Worm (Caenorhabditis elegans) whole organism, early embryonic: ENCODE results near the gene nhr-8.

Experiments used
- B0310.2 ChIP-seq: sonication (generic microtip); optimal IDR thresholded peaks from 2 replicates; lab custom pipeline; 2016; ENCODE audit warnings: mild to moderate bottlenecking, missing genetic modification characterization, missing compliant biosample characterization
- F13C5.2 ChIP-seq: sonication (generic microtip); optimal IDR thresholded peaks from 2 replicates; lab custom pipeline; 2017; ENCODE audit warnings: mild to moderate bottlenecking, missing genetic modification characterization, inconsistent platforms, missing compliant biosample characterization
- aly-1 ChIP-seq: sonication (generic microtip); optimal IDR thresholded peaks from 2 replicates; lab custom pipeline; 2016; ENCODE audit warnings: missing genetic modification characterization, missing compliant biosample characterization
- ama-1 ChIP-seq: fragments of 150-350 bp; optimal IDR thresholded peaks from 2 replicates; lab custom pipeline; 2014
- ceh-13 ChIP-seq: fragments of 200-800 bp; sonication (Bioruptor generic); optimal IDR thresholded peaks from 2 replicates; lab custom pipeline; 2018; ENCODE audit warnings: mild to moderate bottlenecking, missing genetic modification characterization, missing compliant biosample characterization
- ceh-36 ChIP-seq: sonication (generic microtip); optimal IDR thresholded peaks from 2 replicates; lab custom pipeline; 2016; ENCODE audit warnings: missing genetic modification characterization, inconsistent platforms, missing compliant biosample characterization
- ets-7 ChIP-seq: sonication (generic microtip); optimal IDR thresholded peaks from 2 replicates; lab custom pipeline; 2016; ENCODE audit warnings: missing genotype, missing genetic modification characterization, missing compliant biosample characterization
- flt-1 ChIP-seq: fragments of 200-800 bp; sonication (Bioruptor generic); IDR thresholded peaks from 2 replicates; pipeline ENCODE4 v1.3.6; 2022; ENCODE audit warnings: missing genetic modification characterization, missing compliant biosample characterization
- hmbx-1 ChIP-seq: sonication (generic microtip); optimal IDR thresholded peaks from 2 replicates; lab custom pipeline; 2016; ENCODE audit warnings: mild to moderate bottlenecking, missing genetic modification characterization, missing compliant biosample characterization
- hmg-4 ChIP-seq: fragments of 200-800 bp; sonication (Bioruptor generic); optimal IDR thresholded peaks from 2 replicates; lab custom pipeline; 2018; ENCODE audit warnings: mild to moderate bottlenecking, missing genetic modification characterization, missing compliant biosample characterization
- hnd-1 ChIP-seq: sonication (generic microtip); optimal IDR thresholded peaks from 2 replicates; lab custom pipeline; 2016; ENCODE audit warnings: missing genetic modification characterization, missing compliant biosample characterization
- pes-1 ChIP-seq: fragments of 200-800 bp; sonication (Bioruptor generic); IDR thresholded peaks from 2 replicates; pipeline ENCODE4 v1.3.6; 2022; ENCODE audit warnings: missing genetic modification reagents, missing genetic modification characterization, missing compliant biosample characterization
- scrt-1 ChIP-seq: fragments of 200-800 bp; sonication (Bioruptor generic); IDR thresholded peaks from 2 replicates; pipeline ENCODE4 v1.3.6; 2022; ENCODE audit warnings: missing genetic modification characterization, missing compliant biosample characterization
- sea-1 ChIP-seq: fragments of 200-800 bp; sonication (Bioruptor generic); conservative IDR thresholded peaks from 2 replicates; pipeline ENCODE4 v1.3.6; 2022; ENCODE audit warnings: missing genetic modification characterization, missing compliant biosample characterization
- tbx-11 ChIP-seq: fragments of 200-800 bp; sonication (Bioruptor generic); IDR thresholded peaks from 2 replicates; pipeline ENCODE4 v1.3.6; 2022; ENCODE audit warnings: missing genetic modification characterization, missing compliant biosample characterization
- tbx-37 ChIP-seq: fragments of 200-800 bp; sonication (Bioruptor generic); conservative IDR thresholded peaks from 2 replicates; pipeline ENCODE4 v1.3.6; 2022; ENCODE audit warnings: missing genetic modification reagents, missing genetic modification characterization, missing compliant biosample characterization
- tra-4 ChIP-seq: sonication (generic microtip); optimal IDR thresholded peaks from 2 replicates; lab custom pipeline; 2017; ENCODE audit warnings: missing genetic modification characterization, missing compliant biosample characterization

The nhr-8 gene

DNA sequence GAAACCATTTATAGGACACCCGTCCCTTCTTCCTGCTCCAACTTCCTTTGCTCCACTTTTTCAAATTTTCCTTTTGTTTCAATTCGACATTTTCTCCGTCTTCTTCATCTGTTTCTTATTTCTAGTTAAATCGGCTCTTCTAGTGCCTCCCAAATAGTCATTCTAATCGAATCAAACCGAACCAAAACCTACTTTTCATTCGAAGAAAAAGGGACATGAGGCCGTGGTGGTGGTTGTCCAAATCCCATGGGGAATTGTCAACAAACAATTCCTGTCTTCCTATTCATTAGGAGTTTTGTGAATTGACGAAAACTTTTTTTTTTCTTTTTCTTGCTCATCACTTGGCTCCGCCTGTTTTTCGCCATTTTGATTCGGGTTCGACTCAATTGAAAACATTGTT lies 25.8 kb downstream of the nhr-8 start:
- TF ChIP-seq ets-7 (tag; lab: Kevin White, UChicago), result no peak
- no peak for TF ChIP-seq tbx-11

DNA sequence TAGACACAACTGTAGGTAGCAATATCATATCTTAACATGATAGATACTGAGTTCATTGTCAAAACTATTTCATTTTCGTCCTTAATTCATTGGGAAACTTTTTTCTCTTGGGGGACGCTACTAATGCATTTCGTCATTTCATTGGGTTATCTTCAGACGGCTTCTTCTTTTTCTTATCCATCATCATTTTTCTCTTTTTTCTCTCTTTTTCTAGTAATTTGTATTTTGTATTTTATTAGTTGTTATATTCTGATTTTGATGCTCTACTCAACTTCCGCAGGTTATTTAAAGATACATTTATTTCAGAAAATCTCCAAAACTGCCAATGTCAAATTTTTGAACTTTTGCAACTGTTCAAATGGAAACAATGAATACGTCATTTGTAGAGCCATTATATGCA lies 32.8 kb downstream of the nhr-8 start, which contains the start of gene npr-35:
Gene npr-35, plus strand, starts transcription at position 301 of the 400 bp plus-strand sequence.
- TF ChIP-seq ceh-36, result no peak
- no peak for TF ChIP-seq sea-1 (GFP tag; lab: Robert Waterston, UW)
- no peak for TF ChIP-seq hmg-4 (GFP tag; lab: Kevin White, UChicago)
- no peak for TF ChIP-seq scrt-1 (GFP tag; lab: Robert Waterston, UW)
- no peak for TF ChIP-seq hnd-1 (tag; lab: Kevin White, UChicago)
- no peak for TF ChIP-seq ets-7 (tag; lab: Kevin White, UChicago)
- TF ChIP-seq hmbx-1 (tag; lab: Kevin White, UChicago), result no peak
- TF ChIP-seq F13C5.2 (tag; lab: Kevin White, UChicago), result no peak
- no peak for TF ChIP-seq tbx-37 (GFP tag; lab: Robert Waterston, UW)
- TF ChIP-seq ceh-13 (GFP tag; lab: Kevin White, UChicago), result no peak
- TF ChIP-seq flt-1 (GFP tag; lab: Robert Waterston, UW), result no peak
- TF ChIP-seq tbx-11, result no peak
- no peak for TF ChIP-seq B0310.2 (tag; lab: Kevin White, UChicago)
- TF ChIP-seq ama-1, result no peak
- no peak for TF ChIP-seq tra-4 (tag; lab: Kevin White, UChicago)
- TF ChIP-seq pes-1 (GFP tag; lab: Robert Waterston, UW), result no peak
- no peak for TF ChIP-seq aly-1 (tag; lab: Kevin White, UChicago)

DNA sequence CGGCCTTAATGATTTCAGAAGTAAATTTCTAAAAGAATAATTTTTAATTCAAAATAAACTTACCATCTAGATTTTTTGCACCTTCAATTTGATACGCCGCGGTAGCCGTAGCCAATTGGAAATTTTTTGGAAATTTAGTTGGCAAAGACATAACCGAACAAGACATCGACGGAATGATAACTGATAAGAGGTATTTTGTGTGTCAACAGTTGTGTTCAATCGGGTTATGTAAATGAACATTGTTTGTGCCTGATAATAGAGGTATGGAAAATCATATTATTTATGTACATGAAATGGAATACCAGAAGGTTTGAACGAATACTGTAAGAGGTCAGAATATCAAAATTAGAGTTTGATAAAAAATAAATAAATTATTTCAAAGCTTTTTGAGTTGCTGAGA lies 37.1 kb downstream of the nhr-8 start, which contains the start of gene klo-1:
Gene klo-1, minus strand, starts transcription at position 388 of the 400 bp plus-strand sequence.
- TF ChIP-seq hnd-1 (tag; lab: Kevin White, UChicago), result no peak
- TF ChIP-seq aly-1 (tag; lab: Kevin White, UChicago), result no peak
- no peak for TF ChIP-seq ama-1
- no peak for TF ChIP-seq hmbx-1 (tag; lab: Kevin White, UChicago)
- TF ChIP-seq flt-1 (GFP tag; lab: Robert Waterston, UW), result no peak
- TF ChIP-seq ceh-13 (GFP tag; lab: Kevin White, UChicago), result no peak
- no peak for TF ChIP-seq tra-4 (tag; lab: Kevin White, UChicago)

DNA sequence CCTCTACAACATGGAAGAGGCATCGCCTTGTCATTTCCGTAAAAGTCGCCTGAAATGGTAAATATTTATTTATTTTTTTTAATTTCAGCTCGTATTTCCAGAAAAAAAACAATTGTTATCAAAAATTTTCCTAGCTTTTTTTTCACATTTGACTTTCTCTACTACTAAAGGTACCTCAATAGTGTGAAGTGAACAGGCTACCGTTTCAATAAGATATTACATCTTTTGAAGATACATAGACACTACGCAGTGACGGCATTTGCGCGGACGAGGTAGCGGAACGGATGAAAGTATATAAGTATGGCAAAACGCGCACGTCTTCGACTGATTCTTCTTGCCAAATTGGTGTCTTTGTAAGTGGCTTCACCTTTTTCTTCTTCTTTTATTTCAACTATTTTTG lies 42.3 kb downstream of the nhr-8 start, which contains the start of gene col-14:
Gene col-14, plus strand, starts transcription at position 301 of the 400 bp plus-strand sequence.
- TF ChIP-seq sea-1 (GFP tag; lab: Robert Waterston, UW) (no peak), pes-1 (GFP tag; lab: Robert Waterston, UW) (no peak), ceh-13 (GFP tag; lab: Kevin White, UChicago) (no peak), F13C5.2 (tag; lab: Kevin White, UChicago) (no peak), hmbx-1 (tag; lab: Kevin White, UChicago) (no peak), hmg-4 (GFP tag; lab: Kevin White, UChicago) (no peak), ets-7 (tag; lab: Kevin White, UChicago) (no peak), B0310.2 (tag; lab: Kevin White, UChicago) (no peak), tbx-11 (no peak), hnd-1 (tag; lab: Kevin White, UChicago) (no peak)

ce11 chrIV:7754114-7754513 lies 43.3 kb downstream of the nhr-8 start:
- TF ChIP-seq hmbx-1 (tag; lab: Kevin White, UChicago) (no peak), hmg-4 (GFP tag; lab: Kevin White, UChicago) (no peak), ama-1 (no peak), hnd-1 (tag; lab: Kevin White, UChicago) (no peak), ceh-13 (GFP tag; lab: Kevin White, UChicago) (no peak), pes-1 (GFP tag; lab: Robert Waterston, UW) (no peak), F13C5.2 (tag; lab: Kevin White, UChicago) (no peak), ets-7 (tag; lab: Kevin White, UChicago) (no peak), B0310.2 (tag; lab: Kevin White, UChicago) (no peak), aly-1 (tag; lab: Kevin White, UChicago) (no peak), ceh-36 (no peak), flt-1 (GFP tag; lab: Robert Waterston, UW) (no peak), tbx-37 (GFP tag; lab: Robert Waterston, UW) (no peak), sea-1 (GFP tag; lab: Robert Waterston, UW) (no peak), scrt-1 (GFP tag; lab: Robert Waterston, UW) (no peak), tbx-11 (no peak), tra-4 (tag; lab: Kevin White, UChicago) (no peak)

DNA sequence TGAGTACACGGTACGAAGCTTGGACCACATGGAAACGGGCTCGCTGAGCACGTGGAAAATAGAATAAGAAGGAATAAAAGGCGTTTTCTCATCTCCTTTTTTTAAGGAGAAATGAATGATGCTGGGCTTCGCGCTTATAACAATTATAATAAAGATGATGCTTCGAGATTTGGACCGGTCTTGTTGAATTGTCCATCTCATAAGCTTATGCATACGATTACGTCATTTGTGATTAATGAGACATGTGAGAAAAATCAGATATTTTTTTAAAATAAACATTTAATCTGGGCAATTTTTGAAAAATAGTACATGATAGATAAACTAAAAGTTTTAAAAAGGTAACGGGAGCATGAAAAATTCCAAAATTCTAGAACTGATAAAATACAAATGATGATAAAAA lies 46.5 kb downstream of the nhr-8 start, which contains the start of gene C46A5.4:
Gene C46A5.4, minus strand, starts transcription at position 101 of the 400 bp plus-strand sequence.
- TF ChIP-seq B0310.2 (tag; lab: Kevin White, UChicago) (no peak), ceh-36 (no peak)

DNA sequence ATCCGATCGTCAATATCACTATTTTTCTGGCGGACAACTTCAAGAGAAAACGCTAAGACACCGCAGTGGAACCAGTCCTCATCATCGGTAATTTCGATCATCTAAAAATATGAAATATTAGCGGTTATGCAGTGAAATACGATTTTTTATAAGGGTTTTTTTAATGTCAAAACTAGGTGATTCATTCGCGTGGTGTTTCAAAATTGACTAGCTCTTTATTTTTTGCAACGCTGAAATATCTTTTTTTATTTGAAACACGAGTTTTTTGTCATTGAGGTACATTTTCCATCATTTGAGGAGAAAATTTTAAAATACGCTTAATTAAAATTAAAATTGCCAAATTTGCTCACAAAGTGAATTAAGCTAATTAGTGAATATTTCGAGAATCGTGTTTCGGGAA lies 48.7 kb downstream of the nhr-8 start, which contains the start of gene dsb-3:
Gene dsb-3, minus strand, starts transcription at position 101 of the 400 bp plus-strand sequence.
- TF ChIP-seq hnd-1 (tag; lab: Kevin White, UChicago) (no peak), flt-1 (GFP tag; lab: Robert Waterston, UW) (no peak), tra-4 (tag; lab: Kevin White, UChicago) (no peak), ceh-13 (GFP tag; lab: Kevin White, UChicago) (no peak), F13C5.2 (tag; lab: Kevin White, UChicago) (no peak)

- TF ChIP-seq tbx-11 (no peak), ets-7 (tag; lab: Kevin White, UChicago) (no peak), hnd-1 (tag; lab: Kevin White, UChicago) (no peak), hmbx-1 (tag; lab: Kevin White, UChicago) (no peak), flt-1 (GFP tag; lab: Robert Waterston, UW) (no peak), pes-1 (GFP tag; lab: Robert Waterston, UW) (no peak), tbx-37 (GFP tag; lab: Robert Waterston, UW) (no peak), B0310.2 (tag; lab: Kevin White, UChicago) (no peak), ceh-36 (no peak), scrt-1 (GFP tag; lab: Robert Waterston, UW) (no peak), sea-1 (GFP tag; lab: Robert Waterston, UW) (no peak), hmg-4 (GFP tag; lab: Kevin White, UChicago) (no peak)
Measured at ce11 chrIV:7760117-7760516, 49.3 kb downstream of the nhr-8 start, which contains the start of gene del-7. Gene del-7 (plus strand): TSS chrIV:7760417.
